Fruit fly (Drosophila melanogaster) whole organism, embryonic: ENCODE results near the gene tbc.

Experiments used
- Atf6 ChIP-seq: fragments of 200-800 bp; sonication (Bioruptor generic); IDR thresholded peaks from 2 replicates; pipeline ENCODE4 v1.3.6; 2022; ENCODE audit warnings: missing biosample characterization, missing genetic modification characterization
- B-H1 ChIP-seq: fragments of 200-800 bp; sonication (Bioruptor generic); IDR thresholded peaks from 3 replicates; pipeline ENCODE4 v1.3.6; 2022; ENCODE audit warnings: missing biosample characterization, missing genetic modification characterization
- CG10147 ChIP-seq: fragments of 200-800 bp; sonication (Bioruptor generic); optimal IDR thresholded peaks from 2 replicates; lab custom pipeline; 2019; ENCODE audit warnings: missing biosample characterization, mild to moderate bottlenecking, missing genetic modification characterization, moderate library complexity
- CG10543 ChIP-seq: fragments of 200-800 bp; sonication (Bioruptor generic); optimal IDR thresholded peaks from 3 replicates; lab custom pipeline; 2017; ENCODE audit warnings: missing biosample characterization, mild to moderate bottlenecking, missing genetic modification characterization, moderate library complexity
- CG10565 ChIP-seq: fragments of 200-800 bp; sonication (Bioruptor generic); optimal IDR thresholded peaks from 3 replicates; lab custom pipeline; 2016; ENCODE audit warnings: missing biosample characterization, mild to moderate bottlenecking, missing genetic modification characterization
- CG11723 ChIP-seq: fragments of 200-800 bp; sonication (Bioruptor generic); optimal IDR thresholded peaks from 2 replicates; lab custom pipeline; 2017; ENCODE audit warnings: missing biosample characterization, mild to moderate bottlenecking, missing genetic modification characterization
- CG12659 ChIP-seq: fragments of 200-800 bp; sonication (Bioruptor generic); optimal IDR thresholded peaks from 3 replicates; lab custom pipeline; 2017; ENCODE audit warnings: mild to moderate bottlenecking, missing biosample characterization, missing genetic modification reagents, missing genetic modification characterization
- CG12942 ChIP-seq: fragments of 200-800 bp; sonication (Bioruptor generic); optimal IDR thresholded peaks from 3 replicates; lab custom pipeline; 2016; ENCODE audit warnings: missing biosample characterization, missing genetic modification characterization
- CG13424 ChIP-seq: fragments of 200-800 bp; sonication (Bioruptor generic); optimal IDR thresholded peaks from 2 replicates; lab custom pipeline; 2019; ENCODE audit warnings: missing biosample characterization, mild to moderate bottlenecking, missing genetic modification characterization, moderate library complexity
- CG15269 ChIP-seq: fragments of 200-800 bp; sonication (Bioruptor generic); optimal IDR thresholded peaks from 2 replicates; lab custom pipeline; 2018; ENCODE audit warnings: missing biosample characterization, mild to moderate bottlenecking, missing genetic modification characterization, moderate library complexity
- CG17328 ChIP-seq: fragments of 200-800 bp; sonication (Bioruptor generic); IDR thresholded peaks from 2 replicates; pipeline ENCODE4 v1.3.6; 2022; ENCODE audit warnings: missing biosample characterization, missing genetic modification characterization
- CG17361 ChIP-seq: fragments of 200-800 bp; sonication (Bioruptor generic); IDR thresholded peaks from 3 replicates; pipeline ENCODE4 v1.3.6; 2022; ENCODE audit warnings: missing biosample characterization, missing genetic modification characterization
- CG17385 ChIP-seq: fragments of 200-800 bp; sonication (Bioruptor generic); optimal IDR thresholded peaks from 3 replicates; lab custom pipeline; 2018; ENCODE audit warnings: missing biosample characterization, mild to moderate bottlenecking, missing genetic modification characterization
- CG17802 ChIP-seq: fragments of 200-800 bp; sonication (Bioruptor generic); optimal IDR thresholded peaks from 2 replicates; lab custom pipeline; 2018; ENCODE audit warnings: missing biosample characterization, mild to moderate bottlenecking, missing genetic modification characterization, moderate library complexity
- CG2875 ChIP-seq: fragments of 200-800 bp; sonication (Bioruptor generic); optimal IDR thresholded peaks from 2 replicates; lab custom pipeline; 2017; ENCODE audit warnings: missing biosample characterization, mild to moderate bottlenecking, missing genetic modification characterization, missing genetic modification reagents
- CG30431 ChIP-seq: fragments of 200-800 bp; sonication (Bioruptor generic); optimal IDR thresholded peaks from 2 replicates; lab custom pipeline; 2017; ENCODE audit warnings: missing biosample characterization, missing genetic modification characterization
- CG33213 ChIP-seq: fragments of 200-800 bp; sonication (Bioruptor generic); optimal IDR thresholded peaks from 3 replicates; lab custom pipeline; 2016; ENCODE audit warnings: missing biosample characterization, missing genetic modification characterization
- CG4282 ChIP-seq: fragments of 200-800 bp; sonication (Bioruptor generic); optimal IDR thresholded peaks from 2 replicates; lab custom pipeline; 2016; ENCODE audit warnings: missing biosample characterization, missing genetic modification characterization
- CG8089 ChIP-seq: fragments of 200-800 bp; sonication (Bioruptor generic); optimal IDR thresholded peaks from 3 replicates; lab custom pipeline; 2016; ENCODE audit warnings: missing biosample characterization, missing genetic modification characterization
- Deaf1 ChIP-seq: fragments of 200-800 bp; optimal IDR thresholded peaks from 3 replicates; lab custom pipeline; 2019; ENCODE audit warnings: missing biosample characterization, mild to moderate bottlenecking, missing genetic modification characterization, moderate library complexity
- Dek ChIP-seq: fragments of 200-800 bp; sonication (Bioruptor generic); optimal IDR thresholded peaks from 3 replicates; lab custom pipeline; 2019; ENCODE audit warnings: missing biosample characterization, mild to moderate bottlenecking, missing genetic modification characterization, moderate library complexity
- GATAe ChIP-seq: fragments of 200-800 bp; sonication (Bioruptor generic); conservative IDR thresholded peaks from 2 replicates; pipeline ENCODE4 v1.3.6; 2022; ENCODE audit warnings: missing biosample characterization, missing genetic modification characterization
- HmgZ ChIP-seq: fragments of 200-800 bp; sonication (Bioruptor generic); optimal IDR thresholded peaks from 2 replicates; lab custom pipeline; 2018; ENCODE audit warnings: missing biosample characterization, mild to moderate bottlenecking, missing genetic modification characterization
- Mes4 ChIP-seq: fragments of 200-800 bp; sonication (Bioruptor generic); optimal IDR thresholded peaks from 2 replicates; lab custom pipeline; 2016; ENCODE audit warnings: missing biosample characterization, missing genetic modification characterization
- Myb ChIP-seq: fragments of 200-800 bp; sonication (Bioruptor generic); optimal IDR thresholded peaks from 2 replicates; lab custom pipeline; 2016; ENCODE audit warnings: missing biosample characterization, missing genetic modification characterization
- Rx ChIP-seq: fragments of 200-800 bp; sonication (Bioruptor generic); IDR thresholded peaks from 2 replicates; pipeline ENCODE4 v1.3.6; 2022; ENCODE audit warnings: missing biosample characterization, missing genetic modification characterization
- Spps ChIP-seq: fragments of 200-800 bp; sonication (Bioruptor generic); optimal IDR thresholded peaks from 2 replicates; lab custom pipeline; 2018; ENCODE audit warnings: missing biosample characterization, mild to moderate bottlenecking, missing genetic modification characterization
- Vsx1 ChIP-seq: fragments of 200-800 bp; sonication (Bioruptor generic); optimal IDR thresholded peaks from 2 replicates; lab custom pipeline; 2017; ENCODE audit warnings: missing biosample characterization, mild to moderate bottlenecking, missing genetic modification characterization, missing genetic modification reagents
- ac ChIP-seq: fragments of 200-800 bp; sonication (Bioruptor generic); optimal IDR thresholded peaks from 3 replicates; lab custom pipeline; 2017; ENCODE audit warnings: missing biosample characterization, mild to moderate bottlenecking, missing genetic modification characterization
- bcd ChIP-seq: fragments of 200-800 bp; sonication (Bioruptor generic); optimal IDR thresholded peaks from 2 replicates; lab custom pipeline; 2017; ENCODE audit warnings: missing biosample characterization, mild to moderate bottlenecking, missing genetic modification characterization
- cg ChIP-seq: fragments of 200-800 bp; sonication (Bioruptor generic); optimal IDR thresholded peaks from 3 replicates; lab custom pipeline; 2019; ENCODE audit warnings: missing biosample characterization, mild to moderate bottlenecking, missing genetic modification characterization, moderate library complexity
- ci ChIP-seq: fragments of 200-800 bp; sonication (Bioruptor generic); IDR thresholded peaks from 3 replicates; pipeline ENCODE4 v1.3.6; 2022; ENCODE audit warnings: missing biosample characterization, missing genetic modification characterization
- dati ChIP-seq: fragments of 200-800 bp; sonication (Bioruptor generic); IDR thresholded peaks from 2 replicates; pipeline ENCODE4 v1.3.6; 2022; ENCODE audit warnings: missing biosample characterization, missing genetic modification characterization
- en ChIP-seq: fragments of 200-800 bp; sonication (Bioruptor generic); optimal IDR thresholded peaks from 2 replicates; lab custom pipeline; 2016; ENCODE audit warnings: missing biosample characterization, missing genetic modification characterization
- fd102C ChIP-seq: fragments of 200-800 bp; sonication (Bioruptor generic); optimal IDR thresholded peaks from 2 replicates; lab custom pipeline; 2018; ENCODE audit warnings: missing biosample characterization, mild to moderate bottlenecking, missing genetic modification characterization, moderate library complexity
- hb ChIP-seq: fragments of 200-800 bp; sonication (Bioruptor generic); IDR thresholded peaks from 3 replicates; pipeline ENCODE4 v1.3.6; 2022; ENCODE audit warnings: missing biosample characterization, missing genetic modification characterization; ENCODE audit not compliant: partially characterized antibody
- jigr1 ChIP-seq: fragments of 200-800 bp; sonication (Bioruptor generic); IDR thresholded peaks from 3 replicates; pipeline ENCODE4 v1.3.6; 2022; ENCODE audit warnings: missing biosample characterization, missing genetic modification characterization
- jing ChIP-seq: fragments of 200-800 bp; sonication (Bioruptor generic); optimal IDR thresholded peaks from 2 replicates; lab custom pipeline; 2018; ENCODE audit warnings: missing biosample characterization, mild to moderate bottlenecking, missing genetic modification characterization
- maf-S ChIP-seq: fragments of 200-800 bp; sonication (Bioruptor generic); optimal IDR thresholded peaks from 2 replicates; lab custom pipeline; 2016; ENCODE audit warnings: missing biosample characterization, missing genetic modification characterization
- nerfin-2 ChIP-seq: fragments of 200-800 bp; sonication (Bioruptor generic); IDR thresholded peaks from 2 replicates; pipeline ENCODE4 v1.3.6; 2022; ENCODE audit warnings: missing biosample characterization, missing genetic modification characterization; ENCODE audit not compliant: partially characterized antibody
- nom ChIP-seq: fragments of 200-800 bp; sonication (Bioruptor generic); optimal IDR thresholded peaks from 2 replicates; lab custom pipeline; 2017; ENCODE audit warnings: missing biosample characterization, missing genetic modification characterization, mild to moderate bottlenecking, moderate library complexity, missing genetic modification reagents
- p53 ChIP-seq: fragments of 200-800 bp; sonication (Bioruptor generic); optimal IDR thresholded peaks from 2 replicates; lab custom pipeline; 2016; ENCODE audit warnings: missing biosample characterization, missing genetic modification characterization
- pan ChIP-seq, 4 experiments: fragments of >200 bp in 3 of 4; fragments of 200-800 bp in 1 of 4; sonication (Bioruptor generic) in 1 of 4; optimal IDR thresholded peaks in 3 of 4; IDR thresholded peaks in 1 of 4; 2 replicates each; pipeline versions ENCODE4 v1.3.6 to Lab custom; 2017 to 2022; ENCODE audit warnings: missing biosample characterization in 2 of 4, missing genetic modification characterization in 2 of 4, mixed read lengths in 1 of 4
- psq ChIP-seq: fragments of 200-800 bp; sonication (Bioruptor generic); optimal IDR thresholded peaks from 2 replicates; lab custom pipeline; 2017; ENCODE audit warnings: missing biosample characterization, missing genetic modification characterization
- rib ChIP-seq: fragments of 200-800 bp; sonication (Bioruptor generic); IDR thresholded peaks from 2 replicates; pipeline ENCODE4 v1.3.6; 2022; ENCODE audit warnings: missing biosample characterization, missing genetic modification characterization
- run ChIP-seq: fragments of 200-800 bp; sonication (Bioruptor generic); optimal IDR thresholded peaks from 3 replicates; lab custom pipeline; 2018; ENCODE audit warnings: missing biosample characterization, mild to moderate bottlenecking, missing genetic modification characterization
- so ChIP-seq: fragments of 200-800 bp; sonication (Bioruptor generic); IDR thresholded peaks from 3 replicates; pipeline ENCODE4 v1.3.6; 2022; ENCODE audit warnings: missing biosample characterization, missing genetic modification characterization
- tap ChIP-seq: fragments of 200-800 bp; optimal IDR thresholded peaks from 3 replicates; lab custom pipeline; 2019; ENCODE audit warnings: missing biosample characterization, mild to moderate bottlenecking, missing genetic modification characterization, moderate library complexity
- tgo ChIP-seq: fragments of 200-800 bp; sonication (Bioruptor generic); IDR thresholded peaks from 3 replicates; pipeline ENCODE4 v1.3.6; 2022; ENCODE audit warnings: missing biosample characterization, missing genetic modification characterization

The tbc gene

dm6 chrX:20502776-20503503, 53.8 kb downstream of the tbc start (continued):
- TF ChIP-seq en (GFP tag; lab: Kevin White, UChicago) (no peak), run (tag; lab: Kevin White, UChicago) (no peak), CG4282 (GFP tag; lab: Kevin White, UChicago) (no peak), maf-S (no peak), Rx (GFP tag; lab: Robert Waterston, UW) (no peak), bcd (GFP tag; lab: Kevin White, UChicago) (peak; percentile 40), CG11723 (no peak), Deaf1 (tag; lab: Kevin White, UChicago) (peak; percentile 21), CG33213 (GFP tag; lab: Kevin White, UChicago) (no peak), Atf6 (peak; percentile 64), Myb (GFP tag; lab: Kevin White, UChicago) (no peak), tgo (peak; percentile 28; the same call in 1 of the 3 replicates), Dek (tag; lab: Kevin White, UChicago) (peak; percentile 10), dati (GFP tag; lab: Robert Waterston, UW) (no peak), CG15269 (peak; percentile 55), rib (GFP tag; lab: Robert Waterston, UW) (no peak), psq (GFP tag; lab: Kevin White, UChicago) (no peak), fd102C (GFP tag; lab: Kevin White, UChicago) (no peak), CG10565 (GFP tag; lab: Kevin White, UChicago) (no peak), p53 (GFP tag; lab: Kevin White, UChicago) (no peak), hb (GFP tag; lab: Robert Waterston, UW) (no peak), GATAe (GFP tag; lab: Robert Waterston, UW) (peak; percentile 63), Mes4 (GFP tag; lab: Kevin White, UChicago) (no peak), so (GFP tag; lab: Robert Waterston, UW) (no peak), CG10543 (GFP tag; lab: Kevin White, UChicago) (peak; percentile 71), tap (tag; lab: Kevin White, UChicago) (no peak), ci (GFP tag; lab: Robert Waterston, UW) (no peak), CG12942 (GFP tag; lab: Kevin White, UChicago) (no peak), CG12659 (GFP tag; lab: Kevin White, UChicago) (peak; percentile 47), jing (GFP tag; lab: Kevin White, UChicago) (no peak), B-H1 (GFP tag; lab: Robert Waterston, UW) (no peak), CG10147 (peak; percentile 42), Spps (no peak), ac (GFP tag; lab: Kevin White, UChicago) (no peak), Vsx1 (GFP tag; lab: Kevin White, UChicago) (peak; percentile 31), pan (optimal IDR thresholded peaks at IDR 0.05; lab: Kevin White, UChicago) (no peak), pan (GFP tag; optimal IDR thresholded peaks at IDR 0.05 in 1 of 2, IDR thresholded peaks at IDR 0.05 in 1 of 2) (peak in 1 of 2 experiments; percentile 26), CG30431 (GFP tag; lab: Kevin White, UChicago) (no peak), CG8089 (GFP tag; lab: Kevin White, UChicago) (no peak), HmgZ (no peak), jigr1 (GFP tag; lab: Robert Waterston, UW) (no peak; the same call in 2 of the 3 replicates), CG17802 (tag; lab: Kevin White, UChicago) (no peak), nerfin-2 (GFP tag; lab: Robert Waterston, UW) (no peak), cg (GFP tag; lab: Kevin White, UChicago) (no peak), CG13424 (tag; lab: Kevin White, UChicago) (peak; percentile 59), CG17385 (GFP tag; lab: Kevin White, UChicago) (peak; percentile 44), nom (GFP tag; lab: Kevin White, UChicago) (no peak), CG2875 (GFP tag; lab: Kevin White, UChicago) (no peak), CG17361 (GFP tag; lab: Robert Waterston, UW) (peak; percentile 60; the same call in 2 of the 3 replicates), CG17328 (no peak)
